Worm (Caenorhabditis elegans) whole organism, L4 larva: ENCODE results near the gene C15H11.1.
A peak's percentile ranks its signal among the peaks of the same experiment; 100 is the strongest.

Source experiments
- F26F4.8 ChIP-seq: fragments of 200-800 bp; sonication (Bioruptor generic); conservative IDR thresholded peaks from 2 replicates; pipeline ENCODE4 v1.3.6; 2022; ENCODE audit warnings: missing genetic modification characterization, missing compliant biosample characterization
- F37D6.2 ChIP-seq: sonication (generic microtip); optimal IDR thresholded peaks from 2 replicates; lab custom pipeline; 2016; ENCODE audit warnings: mild to moderate bottlenecking, missing genetic modification characterization, missing compliant biosample characterization
- F44E2.7 ChIP-seq: fragments of 200-800 bp; sonication (Bioruptor generic); IDR thresholded peaks from 2 replicates; pipeline ENCODE4 v2.1.2; 2022; ENCODE audit warnings: missing genetic modification characterization, missing compliant biosample characterization
- F49E8.2 ChIP-seq: sonication (generic microtip); optimal IDR thresholded peaks from 2 replicates; lab custom pipeline; 2016; ENCODE audit warnings: missing compliant biosample characterization, mild to moderate bottlenecking, missing genetic modification characterization, borderline replicate concordance
- T26A8.4 ChIP-seq: fragments of 200-800 bp; sonication (Bioruptor generic); IDR thresholded peaks from 2 replicates; pipeline ENCODE4 v1.3.6; 2022; ENCODE audit warnings: missing genetic modification characterization, missing compliant biosample characterization
- Y5F2A.4 ChIP-seq: fragments of 200-800 bp; sonication (Bioruptor generic); optimal IDR thresholded peaks from 2 replicates; lab custom pipeline; 2018; ENCODE audit warnings: mild to moderate bottlenecking, missing genetic modification characterization, missing compliant biosample characterization
- ZK546.5 ChIP-seq, 2 experiments: sonication (generic microtip); optimal IDR thresholded peaks; 2 replicates each; lab custom pipeline; 2017; ENCODE audit warnings: missing biosample characterization in 2 of 2, missing genetic modification characterization in 2 of 2
- aha-1 ChIP-seq: fragments of 150-350 bp; peaks from one replicate; lab custom pipeline; 2014; ENCODE audit warnings: missing biosample characterization, missing genetic modification characterization
- attf-4 ChIP-seq: sonication (generic microtip); optimal IDR thresholded peaks from 3 replicates; lab custom pipeline; 2017; ENCODE audit warnings: missing biosample characterization, missing genetic modification characterization
- ceh-20 ChIP-seq: fragments of 200-800 bp; sonication (Bioruptor generic); IDR thresholded peaks from 2 replicates; pipeline ENCODE4 v1.3.6; 2022; ENCODE audit warnings: missing genetic modification reagents, missing genetic modification characterization, missing compliant biosample characterization
- ceh-28 ChIP-seq: fragments of 150-350 bp; optimal IDR thresholded peaks from 2 replicates; lab custom pipeline; 2014; ENCODE audit warnings: missing biosample characterization, missing genetic modification reagents, missing genetic modification characterization
- ceh-44 ChIP-seq: fragments of 200-800 bp; sonication (Bioruptor generic); IDR thresholded peaks from 2 replicates; pipeline ENCODE4 v1.3.6; 2022; ENCODE audit warnings: missing genetic modification reagents, missing genetic modification characterization, missing compliant biosample characterization
- ceh-62 ChIP-seq: sonication (generic microtip); optimal IDR thresholded peaks from 2 replicates; lab custom pipeline; 2017; ENCODE audit warnings: missing biosample characterization, missing genetic modification characterization
- daf-16 ChIP-seq, 3 experiments: sonication (generic microtip); optimal IDR thresholded peaks; 2 replicates each; lab custom pipeline; 2016 to 2017; ENCODE audit warnings: missing genetic modification characterization in 3 of 3, missing genetic modification reagents in 3 of 3, mild to moderate bottlenecking in 2 of 3, missing compliant biosample characterization in 2 of 3, missing biosample characterization in 1 of 3, moderate library complexity in 1 of 3
- daf-8 ChIP-seq: fragments of 200-800 bp; sonication (Bioruptor generic); IDR thresholded peaks from 2 replicates; pipeline ENCODE4 v1.3.6; 2022; ENCODE audit warnings: missing genetic modification characterization, missing compliant biosample characterization
- dmd-6 ChIP-seq: fragments of 200-800 bp; sonication (Bioruptor generic); IDR thresholded peaks from 2 replicates; pipeline ENCODE4 v1.3.6; 2022; ENCODE audit warnings: missing genetic modification reagents, missing genetic modification characterization, missing compliant biosample characterization
- dpl-1 ChIP-seq: fragments of 150-350 bp; optimal IDR thresholded peaks from 2 replicates; lab custom pipeline; 2014; ENCODE audit warnings: missing biosample characterization, missing genetic modification reagents, missing genetic modification characterization
- duxl-1 ChIP-seq: sonication (generic microtip); optimal IDR thresholded peaks from 2 replicates; lab custom pipeline; 2016; ENCODE audit warnings: mild to moderate bottlenecking, missing genetic modification characterization, moderate library complexity, missing compliant biosample characterization; ENCODE audit not compliant: poor library complexity
- dve-1 ChIP-seq: sonication (generic microtip); optimal IDR thresholded peaks from 2 replicates; lab custom pipeline; 2017; ENCODE audit warnings: antibody characterized with exemption, mild to moderate bottlenecking, missing genetic modification characterization, missing compliant biosample characterization; ENCODE audit not compliant: insufficient read depth
- egl-27 ChIP-seq: sonication (generic microtip); optimal IDR thresholded peaks from 3 replicates; lab custom pipeline; 2017; ENCODE audit warnings: missing biosample characterization, missing genetic modification reagents, missing genetic modification characterization
- egl-43 ChIP-seq: fragments of 200-800 bp; sonication (Bioruptor generic); IDR thresholded peaks from 2 replicates; pipeline ENCODE4 v1.3.6; 2022; ENCODE audit warnings: missing genetic modification reagents, missing genetic modification characterization, missing compliant biosample characterization
- fos-1 ChIP-seq: fragments of 150-350 bp; optimal IDR thresholded peaks from 2 replicates; lab custom pipeline; 2014; ENCODE audit warnings: missing biosample characterization, missing genetic modification characterization
- gei-8 ChIP-seq: fragments of 200-800 bp; sonication (Bioruptor generic); optimal IDR thresholded peaks from 2 replicates; lab custom pipeline; 2018; ENCODE audit warnings: mild to moderate bottlenecking, missing genetic modification characterization, missing compliant biosample characterization
- jun-1 ChIP-seq: fragments of 150-350 bp; optimal IDR thresholded peaks from 2 replicates; lab custom pipeline; 2014; ENCODE audit warnings: missing biosample characterization, missing genetic modification reagents, missing genetic modification characterization
- lin-38 ChIP-seq: fragments of 200-800 bp; sonication (Bioruptor generic); IDR thresholded peaks from 2 replicates; pipeline ENCODE4 v1.3.6; 2022; ENCODE audit warnings: missing genetic modification reagents, missing genetic modification characterization, missing compliant biosample characterization
- lin-39 ChIP-seq: fragments of 150-350 bp; optimal IDR thresholded peaks from 2 replicates; lab custom pipeline; 2014; ENCODE audit warnings: missing biosample characterization, missing genetic modification reagents, missing genetic modification characterization
- lsy-2 ChIP-seq, 2 experiments: fragments of 150-350 bp in 1 of 2; sonication (generic microtip) in 1 of 2; optimal IDR thresholded peaks; 2 replicates each; lab custom pipeline; 2014 to 2017; ENCODE audit warnings: missing biosample characterization in 2 of 2, missing genetic modification characterization in 2 of 2
- madf-5 ChIP-seq, 2 experiments: fragments of 200-800 bp; sonication (Bioruptor generic); IDR thresholded peaks; 2 replicates each; pipeline ENCODE4 v1.3.6; 2022; ENCODE audit warnings: missing compliant biosample characterization in 2 of 2, missing genetic modification characterization in 2 of 2
- mdt-29 ChIP-seq: fragments of 200-800 bp; sonication (Bioruptor generic); IDR thresholded peaks from 2 replicates; pipeline ENCODE4 v1.3.6; 2022; ENCODE audit warnings: missing genetic modification reagents, missing genetic modification characterization, missing compliant biosample characterization
- mep-1 ChIP-seq: fragments of 150-350 bp; sonication (generic microtip); optimal IDR thresholded peaks from 3 replicates; lab custom pipeline; 2014; ENCODE audit warnings: missing biosample characterization, missing genetic modification characterization
- mxl-2 ChIP-seq: fragments of 200-800 bp; sonication (Bioruptor generic); conservative IDR thresholded peaks from 2 replicates; pipeline ENCODE4 v1.3.6; 2022; ENCODE audit warnings: missing genetic modification reagents, missing genetic modification characterization, missing compliant biosample characterization
- mxl-3 ChIP-seq: fragments of 200-800 bp; sonication (Bioruptor generic); optimal IDR thresholded peaks from 2 replicates; lab custom pipeline; 2018; ENCODE audit warnings: mild to moderate bottlenecking, missing genetic modification characterization, missing compliant biosample characterization
- nhr-10 ChIP-seq: fragments of 150-350 bp; optimal IDR thresholded peaks from 2 replicates; lab custom pipeline; 2014; ENCODE audit warnings: missing biosample characterization, missing genetic modification characterization
- nhr-102 ChIP-seq: sonication (generic microtip); optimal IDR thresholded peaks from 2 replicates; lab custom pipeline; 2016; ENCODE audit warnings: mild to moderate bottlenecking, missing genetic modification characterization, moderate library complexity, missing compliant biosample characterization
- nhr-111 ChIP-seq: fragments of 200-800 bp; sonication (Bioruptor generic); optimal IDR thresholded peaks from 2 replicates; lab custom pipeline; 2018; ENCODE audit warnings: mild to moderate bottlenecking, missing genetic modification characterization, missing compliant biosample characterization
- nhr-237 ChIP-seq: sonication (generic microtip); optimal IDR thresholded peaks from 2 replicates; lab custom pipeline; 2017; ENCODE audit warnings: missing biosample characterization, missing genetic modification characterization
- nhr-28 ChIP-seq: fragments of 150-350 bp; optimal IDR thresholded peaks from 2 replicates; lab custom pipeline; 2014; ENCODE audit warnings: missing biosample characterization, missing genetic modification characterization
- nhr-77 ChIP-seq: fragments of 150-350 bp; optimal IDR thresholded peaks from 2 replicates; lab custom pipeline; 2014; ENCODE audit warnings: missing biosample characterization, missing genetic modification characterization
- pqm-1 ChIP-seq: sonication (generic microtip); optimal IDR thresholded peaks from 2 replicates; lab custom pipeline; 2017; ENCODE audit warnings: missing biosample characterization, missing genetic modification characterization
- saeg-2 ChIP-seq: fragments of 200-800 bp; sonication (Bioruptor generic); IDR thresholded peaks from 2 replicates; pipeline ENCODE4 v1.3.6; 2022; ENCODE audit warnings: missing genetic modification reagents, missing genetic modification characterization, missing compliant biosample characterization
- skn-1 ChIP-seq: fragments of 150-350 bp; optimal IDR thresholded peaks from 2 replicates; lab custom pipeline; 2014; ENCODE audit warnings: missing biosample characterization, missing genetic modification characterization
- spr-1 ChIP-seq: sonication (generic microtip); optimal IDR thresholded peaks from 2 replicates; lab custom pipeline; 2016; ENCODE audit warnings: mild to moderate bottlenecking, missing genetic modification characterization, missing compliant biosample characterization
- spr-3 ChIP-seq: fragments of 200-800 bp; sonication (Bioruptor generic); optimal IDR thresholded peaks from 2 replicates; lab custom pipeline; 2018; ENCODE audit warnings: mild to moderate bottlenecking, missing genetic modification characterization, missing compliant biosample characterization
- unc-39 ChIP-seq: sonication (generic microtip); optimal IDR thresholded peaks from 2 replicates; lab custom pipeline; 2017; ENCODE audit warnings: missing biosample characterization, missing genetic modification characterization
- unc-62 ChIP-seq, 3 experiments: fragments of 150-350 bp in 1 of 3; sonication (generic microtip); optimal IDR thresholded peaks in 2 of 3; peaks in 1 of 3; 1 replicate in 1 of 3; 2 replicates in 2 of 3; lab custom pipeline; 2014 to 2017; ENCODE audit warnings: missing biosample characterization in 3 of 3, missing genetic modification characterization in 3 of 3, missing genetic modification reagents in 3 of 3, missing genotype in 1 of 3
- zag-1 ChIP-seq: fragments of 150-350 bp; optimal IDR thresholded peaks from 2 replicates; lab custom pipeline; 2014; ENCODE audit warnings: missing biosample characterization, missing genetic modification characterization
- zip-2 ChIP-seq: fragments of 150-350 bp; optimal IDR thresholded peaks from 2 replicates; lab custom pipeline; 2014; ENCODE audit warnings: missing biosample characterization, missing genetic modification characterization
- ztf-7 ChIP-seq: fragments of 150-350 bp; optimal IDR thresholded peaks from 2 replicates; lab custom pipeline; 2014; ENCODE audit warnings: missing biosample characterization, missing genetic modification characterization

Gene C15H11.1

ce11 chrV:14354258-14354877 lies 39.2 kb upstream of the C15H11.1 start, which contains the start of gene Y49A3A.3 (continued):
- TF ChIP-seq spr-1 (tag; lab: Kevin White, UChicago) (peak; percentile 65), attf-4 (tag; lab: Kevin White, UChicago) (no peak), unc-39 (no peak), dpl-1 (GFP tag; lab: Kevin White, UChicago) (no peak), dmd-6 (GFP tag; lab: Robert Waterston, UW) (peak; percentile 54), F49E8.2 (no peak), ZK546.5 (tag; optimal IDR thresholded peaks at IDR 0.05; lab: Kevin White, UChicago) (peak in 1 of 2 experiments; percentile 2), skn-1 (tag; lab: Kevin White, UChicago) (no peak), dve-1 (tag; lab: Kevin White, UChicago) (peak; percentile 60), saeg-2 (0 out of 2 replicates have a peak, but pooled peaks have one; percentile 48), ztf-7 (tag; lab: Kevin White, UChicago) (no peak), unc-62 (GFP tag; optimal IDR thresholded peaks at IDR 0.05 in 1 of 2; lab: Kevin White, UChicago) (peak in 1 of 2 experiments; percentile 94), unc-62 (tag; optimal IDR thresholded peaks at IDR 0.05; lab: Kevin White, UChicago) (no peak), spr-3 (GFP tag; lab: Kevin White, UChicago) (peak; percentile 67), mxl-2 (GFP tag; lab: Robert Waterston, UW) (0 out of 2 replicates have a peak, but pooled peaks have one; percentile 7), nhr-237 (peak; percentile 58), lin-39 (no peak), gei-8 (no peak), Y5F2A.4 (GFP tag; lab: Kevin White, UChicago) (peak; percentile 62), pqm-1 (no peak), madf-5 (GFP tag; IDR thresholded peaks at IDR 0.05; lab: Robert Waterston, UW) (0 out of 4 replicates have a peak, but pooled peaks have one; percentile 3 to 18), F26F4.8 (GFP tag; lab: Robert Waterston, UW) (peak; percentile 27; the same call in 1 of the 2 replicates), mep-1 (peak; percentile 70), egl-27 (tag; lab: Kevin White, UChicago) (no peak), nhr-111 (GFP tag; lab: Kevin White, UChicago) (peak; percentile 28), egl-43 (peak; percentile 69; the same call in 1 of the 2 replicates), ceh-28 (tag; lab: Kevin White, UChicago) (no peak), daf-8 (GFP tag; lab: Robert Waterston, UW) (no peak), nhr-10 (tag; lab: Kevin White, UChicago) (no peak), zag-1 (tag; lab: Kevin White, UChicago) (no peak), ceh-44 (GFP tag; lab: Robert Waterston, UW) (no peak)

- peak; percentile 85 for TF ChIP-seq dve-1 (tag; lab: Kevin White, UChicago)
- TF ChIP-seq T26A8.4 (GFP tag; lab: Robert Waterston, UW): peak; percentile 70
- peak in 1 of 2 experiments; percentile 93 for TF ChIP-seq lsy-2 (tag; optimal IDR thresholded peaks at IDR 0.05; lab: Kevin White, UChicago)
- TF ChIP-seq nhr-102: peak; percentile 71
- peak; percentile 51 for TF ChIP-seq nhr-28 (tag; lab: Kevin White, UChicago)
- TF ChIP-seq zip-2 (tag; lab: Kevin White, UChicago): peak; percentile 38
- TF ChIP-seq ceh-62: no peak
- peak; percentile 8 for TF ChIP-seq zag-1 (tag; lab: Kevin White, UChicago)
- TF ChIP-seq F49E8.2: peak; percentile 1
- peak; percentile 31 for TF ChIP-seq aha-1 (tag; lab: Kevin White, UChicago)
- TF ChIP-seq nhr-77 (tag; lab: Kevin White, UChicago): peak; percentile 54
- TF ChIP-seq lin-38: peak; percentile 84
- no peak for TF ChIP-seq fos-1 (tag; lab: Kevin White, UChicago)
- TF ChIP-seq F44E2.7 (GFP tag; lab: Robert Waterston, UW): no peak
- TF ChIP-seq duxl-1 (tag; lab: Kevin White, UChicago): peak; percentile 61
- no peak for TF ChIP-seq mdt-29 (GFP tag; lab: Robert Waterston, UW)
- no peak for TF ChIP-seq F26F4.8 (GFP tag; lab: Robert Waterston, UW)
- no peak for TF ChIP-seq daf-16 (GFP tag; optimal IDR thresholded peaks at IDR 0.05; lab: Kevin White, UChicago)
- peak; percentile 20 for TF ChIP-seq daf-16 (tag; optimal IDR thresholded peaks at IDR 0.05; lab: Kevin White, UChicago)
- TF ChIP-seq jun-1 (tag; lab: Kevin White, UChicago): peak; percentile 54
- TF ChIP-seq dmd-6 (GFP tag; lab: Robert Waterston, UW): peak; percentile 55; the same call in 1 of the 2 replicates
- TF ChIP-seq spr-1 (tag; lab: Kevin White, UChicago): peak; percentile 66
- peak; percentile 40 for TF ChIP-seq F37D6.2 (tag; lab: Kevin White, UChicago)
- no peak for TF ChIP-seq ceh-20
- no peak for TF ChIP-seq mxl-3 (GFP tag; lab: Kevin White, UChicago)
Observed at ce11 chrV:14355738-14356368, 37.8 kb upstream of the C15H11.1 start, which contains the start of gene cyn-1. TSS of gene cyn-1 (plus strand) at chrV:14356076.
